In the genomic region with DNA sequence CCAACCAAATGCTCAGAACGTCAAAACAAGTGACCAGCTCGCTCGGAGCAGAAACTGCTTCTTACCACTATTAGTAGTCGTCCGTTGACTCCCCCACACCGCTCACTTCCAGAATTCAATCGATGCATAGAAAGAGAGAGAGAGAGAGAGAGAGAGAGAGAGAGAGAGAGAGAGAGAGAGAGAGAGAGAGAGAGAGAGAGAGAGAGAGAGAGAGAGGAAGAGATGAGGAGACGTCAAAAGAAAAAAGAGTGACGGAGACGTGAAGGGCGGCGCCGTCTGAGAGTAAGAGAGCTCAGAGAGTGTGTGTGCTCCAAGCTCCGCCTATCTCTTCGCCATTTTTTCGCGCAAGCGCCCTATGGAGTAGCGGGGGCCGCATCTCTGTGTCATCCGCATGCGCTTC, we compare ENCODE assay signal across 8 worm cellular contexts.
TF ChIP-seq lines count a peak whose summit lies in the region.

A gene (plus strand): TSS at position 336 of the 400 bp plus-strand sequence.

TF ChIP-seq in whole organism, L1 larva, 84 proteins besides CTCF, POLR2A, EP300 and RAD21 (continues in another document):
- TF ChIP-seq lin-13 (GFP tag; optimal IDR thresholded peaks at IDR 0.05; lab: Kevin White, UChicago) (peak; percentile 6), nhr-11 (tag; optimal IDR thresholded peaks at IDR 0.05; lab: Kevin White, UChicago) (peak; percentile 12), fkh-10 (GFP tag; optimal IDR thresholded peaks at IDR 0.05; lab: Kevin White, UChicago) (peak; percentile 42), ceh-63 (GFP tag; optimal IDR thresholded peaks at IDR 0.05; lab: Kevin White, UChicago) (peak; percentile 44), zag-1 (tag; optimal IDR thresholded peaks at IDR 0.05; lab: Kevin White, UChicago) (no peak), C34B4.2 (tag; optimal IDR thresholded peaks at IDR 0.05; lab: Kevin White, UChicago) (no peak), nhr-71 (tag; optimal IDR thresholded peaks at IDR 0.05; lab: Kevin White, UChicago) (peak; percentile 11), ceh-8 (GFP tag; optimal IDR thresholded peaks at IDR 0.05; lab: Kevin White, UChicago) (peak; percentile 60), ceh-82 (tag; optimal IDR thresholded peaks at IDR 0.05; lab: Kevin White, UChicago) (peak in 2 of 3 experiments; percentile 53 to 66), nhr-19 (GFP tag; conservative IDR thresholded peaks at IDR 0.05; lab: Robert Waterston, UW) (peak; percentile 39)

TF ChIP-seq in whole organism, L2 larva, 48 proteins besides CTCF, POLR2A, EP300 and RAD21 (continues in another document):
- TF ChIP-seq sma-9 (GFP tag; optimal IDR thresholded peaks at IDR 0.05; lab: Kevin White, UChicago), result no peak
- no peak for TF ChIP-seq sma-9 (tag; optimal IDR thresholded peaks at IDR 0.05; lab: Kevin White, UChicago)
- TF ChIP-seq nhr-21 (tag; optimal IDR thresholded peaks at IDR 0.05; lab: Kevin White, UChicago), result peak; percentile 18
- TF ChIP-seq egl-27 (tag; optimal IDR thresholded peaks at IDR 0.05; lab: Kevin White, UChicago), result peak; percentile 14
- TF ChIP-seq ZK546.5 (tag; optimal IDR thresholded peaks at IDR 0.05; lab: Kevin White, UChicago), result no peak
- TF ChIP-seq ceh-82 (tag; optimal IDR thresholded peaks at IDR 0.05; lab: Kevin White, UChicago), result no peak
- TF ChIP-seq lin-11 (tag; optimal IDR thresholded peaks at IDR 0.05; lab: Kevin White, UChicago), result peak; percentile 8
- TF ChIP-seq elt-3 (tag; optimal IDR thresholded peaks at IDR 0.05; lab: Kevin White, UChicago), result no peak
- TF ChIP-seq mab-5 (tag; optimal IDR thresholded peaks at IDR 0.05; lab: Kevin White, UChicago), result peak; percentile 8
- peak; percentile 37 for TF ChIP-seq nhr-129 (tag; optimal IDR thresholded peaks at IDR 0.05; lab: Kevin White, UChicago)
- peak; percentile 76 for TF ChIP-seq C34F6.9 (tag; optimal IDR thresholded peaks at IDR 0.05; lab: Kevin White, UChicago)

TF ChIP-seq in whole organism, L3 larva, 47 proteins besides CTCF, POLR2A, EP300 and RAD21 (continues in another document):
- peak; percentile 80 for TF ChIP-seq nfya-1 (tag; optimal IDR thresholded peaks at IDR 0.05; lab: Kevin White, UChicago; ENCODE audit: insufficient read depth)
- no peak for TF ChIP-seq nhr-25 (tag; optimal IDR thresholded peaks at IDR 0.05; lab: Kevin White, UChicago)
- no peak for TF ChIP-seq nhr-67 (tag; optimal IDR thresholded peaks at IDR 0.05; lab: Kevin White, UChicago)
- TF ChIP-seq hmg-11 (tag; optimal IDR thresholded peaks at IDR 0.05; lab: Kevin White, UChicago), result peak; percentile 21
- TF ChIP-seq nhr-23 (tag; optimal IDR thresholded peaks at IDR 0.05; lab: Kevin White, UChicago), result no peak
- TF ChIP-seq snpc-4 (tag; optimal IDR thresholded peaks at IDR 0.05; lab: Kevin White, UChicago), result no peak
- no peak for TF ChIP-seq pqm-1 (tag; optimal IDR thresholded peaks at IDR 0.05; lab: Kevin White, UChicago)
- peak; percentile 29 for TF ChIP-seq lin-39 (tag; optimal IDR thresholded peaks at IDR 0.05; lab: Kevin White, UChicago)
- TF ChIP-seq ceh-82 (tag; optimal IDR thresholded peaks at IDR 0.05; lab: Kevin White, UChicago), result peak; percentile 25
- TF ChIP-seq ceh-16 (tag; optimal IDR thresholded peaks at IDR 0.05; lab: Kevin White, UChicago), result no peak
- no peak for TF ChIP-seq nhr-237 (tag; optimal IDR thresholded peaks at IDR 0.05; lab: Kevin White, UChicago)

TF ChIP-seq in whole organism, L4 larva, 104 proteins besides CTCF, POLR2A, EP300 and RAD21 (continues in another document):
- TF ChIP-seq ceh-20 (GFP tag; IDR thresholded peaks at IDR 0.05; lab: Robert Waterston, UW), result 0 out of 2 replicates have a peak, but pooled peaks have one; percentile 42
- TF ChIP-seq unc-62 (GFP tag; optimal IDR thresholded peaks at IDR 0.05 in 1 of 2; lab: Kevin White, UChicago), result peak in 1 of 2 experiments; percentile 95
- no peak for TF ChIP-seq unc-62 (tag; optimal IDR thresholded peaks at IDR 0.05; lab: Kevin White, UChicago)
- TF ChIP-seq dmd-6 (GFP tag; IDR thresholded peaks at IDR 0.05; lab: Robert Waterston, UW), result 0 out of 2 replicates have a peak, but pooled peaks have one; percentile 7
- TF ChIP-seq lim-7 (GFP tag; IDR thresholded peaks at IDR 0.05; lab: Robert Waterston, UW), result no peak
- TF ChIP-seq zag-1 (tag; optimal IDR thresholded peaks at IDR 0.05; lab: Kevin White, UChicago), result no peak
- TF ChIP-seq saeg-2 (GFP tag; IDR thresholded peaks at IDR 0.05; lab: Robert Waterston, UW), result no peak
- TF ChIP-seq hmg-1.1 (GFP tag; IDR thresholded peaks at IDR 0.05; lab: Robert Waterston, UW), result peak; percentile 47
- TF ChIP-seq F10B5.3 (tag; optimal IDR thresholded peaks at IDR 0.05; lab: Kevin White, UChicago), result no peak
- no peak for TF ChIP-seq ztf-11 (tag; optimal IDR thresholded peaks at IDR 0.05; lab: Kevin White, UChicago)
- no peak for TF ChIP-seq lin-29 (GFP tag; IDR thresholded peaks at IDR 0.05; lab: Robert Waterston, UW)

TF ChIP-seq in whole organism, late embryonic, 69 proteins besides CTCF, POLR2A, EP300 and RAD21:
- no peak for TF ChIP-seq ceh-18 (tag; optimal IDR thresholded peaks at IDR 0.05; lab: Kevin White, UChicago)
- TF ChIP-seq sox-4 (tag; optimal IDR thresholded peaks at IDR 0.05; lab: Kevin White, UChicago), result no peak
- TF ChIP-seq ttx-3 (tag; optimal IDR thresholded peaks at IDR 0.05; lab: Kevin White, UChicago), result no peak
- peak; percentile 36 for TF ChIP-seq unc-55 (GFP tag; optimal IDR thresholded peaks at IDR 0.05; lab: Kevin White, UChicago)
- TF ChIP-seq K09A11.1 (tag; optimal IDR thresholded peaks at IDR 0.05; lab: Kevin White, UChicago; ENCODE audit: insufficient read depth), result no peak
- peak; percentile 36 for TF ChIP-seq nfya-1 (tag; optimal IDR thresholded peaks at IDR 0.05; lab: Kevin White, UChicago)
- TF ChIP-seq ama-1 (optimal IDR thresholded peaks at IDR 0.05; lab: Kevin White, UChicago), result no peak
- no peak for TF ChIP-seq sox-2 (GFP tag; IDR thresholded peaks at IDR 0.05; lab: Robert Waterston, UW)
- no peak for TF ChIP-seq che-1 (tag; optimal IDR thresholded peaks at IDR 0.05; lab: Kevin White, UChicago)
- peak; percentile 3 for TF ChIP-seq hlh-13 (GFP tag; optimal IDR thresholded peaks at IDR 0.05; lab: Kevin White, UChicago)
- no peak for TF ChIP-seq ceh-6 (GFP tag; optimal IDR thresholded peaks at IDR 0.05; lab: Kevin White, UChicago)
- TF ChIP-seq ceh-34 (tag; optimal IDR thresholded peaks at IDR 0.05; lab: Kevin White, UChicago), result no peak

TF ChIP-seq in whole organism, midembryonic, 9 proteins besides CTCF, POLR2A, EP300 and RAD21:
- TF ChIP-seq T22C8.4 (GFP tag; IDR thresholded peaks at IDR 0.05; lab: Robert Waterston, UW), result peak; percentile 32; the same call in 1 of the 2 replicates
- TF ChIP-seq klf-2 (GFP tag; conservative IDR thresholded peaks at IDR 0.05; lab: Robert Waterston, UW), result no peak
TF ChIP-seq in whole organism, midembryonic: peak in this region for 1.

TF ChIP-seq in whole organism, mixed stage, embryonic, 35 proteins besides CTCF, POLR2A, EP300 and RAD21:
- TF ChIP-seq mep-1 (tag; optimal IDR thresholded peaks at IDR 0.05; lab: Kevin White, UChicago) (no peak), ces-1 (GFP tag; optimal IDR thresholded peaks at IDR 0.05; lab: Kevin White, UChicago) (peak; percentile 54)

TF ChIP-seq in whole organism, young adult, 124 proteins besides CTCF, POLR2A, EP300 and RAD21:
- TF ChIP-seq mcd-1 (GFP tag; IDR thresholded peaks at IDR 0.05; lab: Robert Waterston, UW) (peak; percentile 63), ztf-22 (GFP tag; optimal IDR thresholded peaks at IDR 0.05; lab: Kevin White, UChicago) (no peak), ceh-27 (GFP tag; optimal IDR thresholded peaks at IDR 0.05; lab: Kevin White, UChicago) (peak; percentile 28), ceh-40 (GFP tag; IDR thresholded peaks at IDR 0.05; lab: Robert Waterston, UW) (no peak), ztf-18 (tag; optimal IDR thresholded peaks at IDR 0.05; lab: Kevin White, UChicago) (no peak), zim-3 (tag; optimal IDR thresholded peaks at IDR 0.05; lab: Kevin White, UChicago) (no peak), unc-62 (GFP tag; optimal IDR thresholded peaks at IDR 0.05; lab: Kevin White, UChicago) (no peak), cebp-1 (GFP tag; IDR thresholded peaks at IDR 0.05; lab: Robert Waterston, UW) (no peak), cebp-1 (tag; optimal IDR thresholded peaks at IDR 0.05; lab: Kevin White, UChicago) (no peak), mxl-1 (tag; optimal IDR thresholded peaks at IDR 0.05; lab: Kevin White, UChicago) (no peak), F22D6.2 (tag; optimal IDR thresholded peaks at IDR 0.05; lab: Kevin White, UChicago) (no peak), lir-1 (GFP tag; conservative IDR thresholded peaks at IDR 0.05; lab: Robert Waterston, UW) (no peak), ccch-3 (GFP tag; optimal IDR thresholded peaks at IDR 0.05; lab: Kevin White, UChicago) (no peak), tbp1 (GFP tag; optimal IDR thresholded peaks at IDR 0.05; lab: Kevin White, UChicago) (no peak), ekl-4 (GFP tag; IDR thresholded peaks at IDR 0.05; lab: Robert Waterston, UW) (no peak), bed-2 (GFP tag; IDR thresholded peaks at IDR 0.05; lab: Robert Waterston, UW) (no peak), lsl-1 (GFP tag; optimal IDR thresholded peaks at IDR 0.05; lab: Kevin White, UChicago) (no peak), egl-44 (GFP tag; IDR thresholded peaks at IDR 0.05; lab: Robert Waterston, UW) (no peak), rcor-1 (GFP tag; IDR thresholded peaks at IDR 0.05; lab: Robert Waterston, UW) (no peak), D2030.7 (GFP tag; IDR thresholded peaks at IDR 0.05; lab: Robert Waterston, UW) (no peak), ztf-6 (GFP tag; IDR thresholded peaks at IDR 0.05; lab: Robert Waterston, UW) (no peak), snpc-4 (GFP tag; optimal IDR thresholded peaks at IDR 0.05; lab: Kevin White, UChicago) (no peak), snpc-4 (tag; optimal IDR thresholded peaks at IDR 0.05; lab: Kevin White, UChicago) (no peak), nhr-90 (tag; optimal IDR thresholded peaks at IDR 0.05; lab: Kevin White, UChicago) (no peak), xnd-1 (tag; optimal IDR thresholded peaks at IDR 0.05; lab: Kevin White, UChicago) (no peak), F37B4.10 (GFP tag; IDR thresholded peaks at IDR 0.05; lab: Robert Waterston, UW) (no peak), ceh-100 (GFP tag; IDR thresholded peaks at IDR 0.05; lab: Robert Waterston, UW) (no peak), hmg-1.2 (GFP tag; IDR thresholded peaks at IDR 0.05; lab: Robert Waterston, UW) (peak; percentile 65), K12H6.12 (tag; optimal IDR thresholded peaks at IDR 0.05; lab: Kevin White, UChicago) (peak; percentile 60), K11D2.4 (GFP tag; IDR thresholded peaks at IDR 0.05; lab: Robert Waterston, UW) (no peak)
TF ChIP-seq in whole organism, young adult: peak in this region for 4.
